Worm (Caenorhabditis elegans): ENCODE data around the gene R11.3.

ce11 chrX:16146972-16147593, 52.0 kb downstream of the R11.3 start, which contains the start of gene F09C8.2:
- TF ChIP-seq snpc-4 (GFP tag; optimal IDR thresholded peaks at IDR 0.05) (no peak), snpc-4 (tag; optimal IDR thresholded peaks at IDR 0.05) (no peak), ekl-4 (GFP tag; IDR thresholded peaks at IDR 0.05) (no peak), ets-4 (GFP tag; optimal IDR thresholded peaks at IDR 0.05) (no peak), somi-1 (GFP tag; optimal IDR thresholded peaks at IDR 0.05) (no peak), snpc-1.1 (tag; optimal IDR thresholded peaks at IDR 0.05; ENCODE audit: insufficient read depth) (no peak), ztf-6 (GFP tag; IDR thresholded peaks at IDR 0.05) (no peak), unc-62 (GFP tag; optimal IDR thresholded peaks at IDR 0.05) (no peak), lsl-1 (GFP tag; optimal IDR thresholded peaks at IDR 0.05) (no peak), ztf-28 (GFP tag; IDR thresholded peaks at IDR 0.05) (no peak), tbx-9 (tag; optimal IDR thresholded peaks at IDR 0.05; ENCODE audit: borderline replicate concordance) (no peak), lin-35 (GFP tag; optimal IDR thresholded peaks at IDR 0.05) (no peak)

All from whole organism, young adult.